Fruit fly (Drosophila melanogaster) S2 (cell line): ENCODE data around the gene SAK.

Experiments
- CG8478 ChIP-seq: fragments of >200 bp; optimal IDR thresholded peaks from 2 replicates; lab custom pipeline; 2018
- CTCF ChIP-seq, 2 experiments: fragments of >200 bp; optimal IDR thresholded peaks; 2 replicates each; lab custom pipeline; 2018

- TF ChIP-seq CG8478 (lab: Kevin White, UChicago) (no peak), CTCF (optimal IDR thresholded peaks at IDR 0.05; lab: Kevin White, UChicago) (no peak)
Observed at dm6 chr3L:21482100-21482499, 33.6 kb downstream of the SAK start.
